Worm (Caenorhabditis elegans) whole organism, L1 larva: ENCODE data around the gene R12B2.8.

Experiments used
- lin-15B ChIP-seq: fragments of 150-350 bp; sonication (generic microtip); optimal IDR thresholded peaks from 3 replicates; lab custom pipeline; 2014; ENCODE audit warnings: missing biosample characterization, missing genetic modification characterization
- unc-130 ChIP-seq: fragments of 150-350 bp; optimal IDR thresholded peaks from 2 replicates; lab custom pipeline; 2017; ENCODE audit warnings: missing biosample characterization, missing genetic modification characterization, inconsistent platforms

DNA sequence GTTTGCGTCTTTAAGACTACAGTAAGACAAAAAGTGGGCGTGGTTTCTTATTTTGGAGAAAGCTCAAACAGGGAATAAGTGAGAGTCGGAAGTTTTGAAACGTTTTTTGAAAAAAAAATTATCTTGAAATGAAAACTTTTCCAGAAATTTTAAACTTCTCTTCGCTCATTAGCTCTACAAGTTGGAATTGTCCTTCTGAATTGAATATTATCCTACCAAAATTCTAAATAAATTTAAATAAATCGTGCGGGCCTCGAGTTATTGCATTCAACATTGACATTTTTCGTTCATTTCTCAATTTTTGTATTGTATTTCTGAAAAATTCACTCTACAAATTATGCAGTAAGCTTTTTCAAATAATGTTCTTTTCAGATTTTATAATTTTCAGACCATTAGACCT lies 18.4 kb upstream of the R12B2.8 start, which contains the start of gene R12B2.3:
- TF ChIP-seq lin-15B (tag; lab: Kevin White, UChicago) (no peak), unc-130 (tag; lab: Kevin White, UChicago) (no peak)
